Worm (Caenorhabditis elegans) whole organism, late embryonic: ENCODE measurements around the gene rpb-9.

ENCODE experiments used
- C38D4.7 ChIP-seq: fragments of 200-800 bp; sonication (Bioruptor generic); optimal IDR thresholded peaks from 2 replicates; lab custom pipeline; 2018; ENCODE audit warnings: mild to moderate bottlenecking, missing genetic modification characterization, moderate library complexity, missing compliant biosample characterization
- K02D7.2 ChIP-seq: sonication (generic microtip); optimal IDR thresholded peaks from 2 replicates; lab custom pipeline; 2017; ENCODE audit warnings: mild to moderate bottlenecking, missing genetic modification characterization, missing compliant biosample characterization
- K09A11.1 ChIP-seq: sonication (generic microtip); optimal IDR thresholded peaks from 2 replicates; lab custom pipeline; 2017; ENCODE audit warnings: antibody characterized with exemption, mild to moderate bottlenecking, missing genetic modification characterization, missing compliant biosample characterization; ENCODE audit not compliant: insufficient read depth
- T23F11.4 ChIP-seq: fragments of 200-800 bp; sonication (Bioruptor generic); optimal IDR thresholded peaks from 2 replicates; lab custom pipeline; 2018; ENCODE audit warnings: mild to moderate bottlenecking, missing genetic modification characterization, missing compliant biosample characterization
- Y22D7AL.16 ChIP-seq: sonication (generic microtip); optimal IDR thresholded peaks from 2 replicates; lab custom pipeline; 2016; ENCODE audit warnings: missing genetic modification characterization, missing compliant biosample characterization
- ceh-14 ChIP-seq: sonication (generic microtip); optimal IDR thresholded peaks from 2 replicates; lab custom pipeline; 2016; ENCODE audit warnings: missing genotype, missing genetic modification characterization, missing compliant biosample characterization
- ceh-18 ChIP-seq: sonication (generic microtip); optimal IDR thresholded peaks from 2 replicates; lab custom pipeline; 2016; ENCODE audit warnings: missing genetic modification characterization, missing compliant biosample characterization
- ceh-2 ChIP-seq: sonication (generic microtip); optimal IDR thresholded peaks from 2 replicates; lab custom pipeline; 2016; ENCODE audit warnings: missing genotype, missing genetic modification characterization, missing compliant biosample characterization
- ceh-30 ChIP-seq: fragments of 150-350 bp; optimal IDR thresholded peaks from 2 replicates; lab custom pipeline; 2014; ENCODE audit warnings: missing biosample characterization, missing genetic modification characterization
- ceh-31 ChIP-seq: sonication (generic microtip); optimal IDR thresholded peaks from 2 replicates; lab custom pipeline; 2016; ENCODE audit warnings: missing genetic modification characterization, missing compliant biosample characterization
- ceh-34 ChIP-seq: sonication (generic microtip); optimal IDR thresholded peaks from 2 replicates; lab custom pipeline; 2016; ENCODE audit warnings: mild to moderate bottlenecking, missing genetic modification characterization, missing compliant biosample characterization
- ceh-45 ChIP-seq: fragments of 200-800 bp; sonication (Bioruptor generic); IDR thresholded peaks from 2 replicates; pipeline ENCODE4 v1.3.6; 2022; ENCODE audit warnings: missing genetic modification reagents, missing genetic modification characterization, missing compliant biosample characterization
- ceh-6 ChIP-seq: fragments of 200-800 bp; sonication (Bioruptor generic); optimal IDR thresholded peaks from 2 replicates; lab custom pipeline; 2018; ENCODE audit warnings: mild to moderate bottlenecking, missing genetic modification characterization, missing compliant biosample characterization
- ceh-9 ChIP-seq: sonication (generic microtip); optimal IDR thresholded peaks from 2 replicates; lab custom pipeline; 2016; ENCODE audit warnings: mild to moderate bottlenecking, missing genetic modification characterization, inconsistent platforms, missing compliant biosample characterization
- che-1 ChIP-seq: sonication (generic microtip); optimal IDR thresholded peaks from 2 replicates; lab custom pipeline; 2016; ENCODE audit warnings: mild to moderate bottlenecking, missing genetic modification characterization, missing compliant biosample characterization
- dmd-4 ChIP-seq: sonication (generic microtip); optimal IDR thresholded peaks from 2 replicates; lab custom pipeline; 2016; ENCODE audit warnings: borderline replicate concordance, missing genetic modification characterization, missing compliant biosample characterization
- dve-1 ChIP-seq: sonication (generic microtip); optimal IDR thresholded peaks from 2 replicates; lab custom pipeline; 2017; ENCODE audit warnings: antibody characterized with exemption, mild to moderate bottlenecking, missing genetic modification characterization, missing compliant biosample characterization
- elt-2 ChIP-seq: sonication (generic microtip); optimal IDR thresholded peaks from 2 replicates; lab custom pipeline; 2016; ENCODE audit warnings: missing genetic modification reagents, missing genetic modification characterization, missing compliant biosample characterization
- ets-4 ChIP-seq: sonication (generic microtip); optimal IDR thresholded peaks from 2 replicates; lab custom pipeline; 2016; ENCODE audit warnings: missing genetic modification characterization, missing compliant biosample characterization
- eyg-1 ChIP-seq: sonication (generic microtip); optimal IDR thresholded peaks from 2 replicates; lab custom pipeline; 2016; ENCODE audit warnings: missing genotype, missing genetic modification characterization, missing compliant biosample characterization
- hlh-30 ChIP-seq: sonication (generic microtip); optimal IDR thresholded peaks from 2 replicates; lab custom pipeline; 2017; ENCODE audit warnings: antibody characterized with exemption, missing genetic modification characterization, missing compliant biosample characterization; ENCODE audit not compliant: insufficient read depth
- hlh-6 ChIP-seq: sonication (generic microtip); optimal IDR thresholded peaks from 2 replicates; lab custom pipeline; 2016; ENCODE audit warnings: missing genotype, missing genetic modification characterization, missing compliant biosample characterization
- hlh-8 ChIP-seq: sonication (generic microtip); optimal IDR thresholded peaks from 2 replicates; lab custom pipeline; 2016; ENCODE audit warnings: missing genotype, missing genetic modification characterization, missing compliant biosample characterization
- lim-6 ChIP-seq: sonication (generic microtip); optimal IDR thresholded peaks from 2 replicates; lab custom pipeline; 2016; ENCODE audit warnings: missing genetic modification characterization, missing compliant biosample characterization
- lin-11 ChIP-seq: fragments of 200-800 bp; sonication (Bioruptor generic); optimal IDR thresholded peaks from 2 replicates; lab custom pipeline; 2018; ENCODE audit warnings: mild to moderate bottlenecking, missing genetic modification characterization, missing compliant biosample characterization
- mec-3 ChIP-seq: sonication (generic microtip); optimal IDR thresholded peaks from 2 replicates; lab custom pipeline; 2016; ENCODE audit warnings: borderline replicate concordance, missing genetic modification characterization, missing compliant biosample characterization
- nfya-1 ChIP-seq: sonication (generic microtip); optimal IDR thresholded peaks from 2 replicates; lab custom pipeline; 2017; ENCODE audit warnings: missing genetic modification characterization, mild to moderate bottlenecking, missing compliant biosample characterization, antibody characterized with exemption, moderate library complexity
- odd-2 ChIP-seq: sonication (generic microtip); optimal IDR thresholded peaks from 2 replicates; lab custom pipeline; 2017; ENCODE audit warnings: antibody characterized with exemption, mild to moderate bottlenecking, missing genetic modification characterization, missing compliant biosample characterization
- pha-4 ChIP-seq: fragments of 150-350 bp; optimal IDR thresholded peaks from 2 replicates; lab custom pipeline; 2018; ENCODE audit warnings: missing biosample characterization, missing genetic modification reagents, missing genetic modification characterization
- pqm-1 ChIP-seq: sonication (generic microtip); optimal IDR thresholded peaks from 2 replicates; lab custom pipeline; 2016; ENCODE audit warnings: missing genetic modification characterization, missing compliant biosample characterization
- pros-1 ChIP-seq: fragments of 150-350 bp; optimal IDR thresholded peaks from 2 replicates; lab custom pipeline; 2014; ENCODE audit warnings: missing biosample characterization, missing genetic modification reagents, missing genetic modification characterization
- ref-2 ChIP-seq: sonication (generic microtip); optimal IDR thresholded peaks from 2 replicates; lab custom pipeline; 2016; ENCODE audit warnings: missing genetic modification characterization, missing compliant biosample characterization
- sdc-2 ChIP-seq: sonication (generic microtip); optimal IDR thresholded peaks from 2 replicates; lab custom pipeline; 2016; ENCODE audit warnings: missing genotype, missing genetic modification characterization, missing compliant biosample characterization
- sox-2 ChIP-seq: fragments of 200-800 bp; sonication (Bioruptor generic); IDR thresholded peaks from 2 replicates; pipeline ENCODE4 v1.3.6; 2022; ENCODE audit warnings: missing genetic modification reagents, missing genetic modification characterization, missing compliant biosample characterization
- sox-4 ChIP-seq: sonication (generic microtip); optimal IDR thresholded peaks from 2 replicates; lab custom pipeline; 2017; ENCODE audit warnings: mild to moderate bottlenecking, missing genetic modification characterization, inconsistent platforms, missing compliant biosample characterization
- syd-9 ChIP-seq: sonication (generic microtip); optimal IDR thresholded peaks from 2 replicates; lab custom pipeline; 2016; ENCODE audit warnings: mild to moderate bottlenecking, missing genetic modification characterization, moderate library complexity, missing compliant biosample characterization
- tbx-7 ChIP-seq: sonication (generic microtip); optimal IDR thresholded peaks from 2 replicates; lab custom pipeline; 2016; ENCODE audit warnings: missing genotype, missing genetic modification characterization, missing compliant biosample characterization
- ttx-3 ChIP-seq: sonication (generic microtip); optimal IDR thresholded peaks from 2 replicates; lab custom pipeline; 2016; ENCODE audit warnings: missing genetic modification reagents, missing genetic modification characterization, missing compliant biosample characterization
- unc-3 ChIP-seq, 2 experiments: fragments of 200-800 bp in 1 of 2; sonication (Bioruptor generic) in 1 of 2; sonication (generic microtip) in 1 of 2; conservative IDR thresholded peaks in 1 of 2; optimal IDR thresholded peaks in 1 of 2; 2 replicates each; pipeline versions ENCODE4 v1.3.6 to Lab custom; 2016 to 2022; ENCODE audit warnings: missing compliant biosample characterization in 2 of 2, missing genetic modification characterization in 2 of 2, missing genetic modification reagents in 1 of 2
- unc-42 ChIP-seq: sonication (generic microtip); optimal IDR thresholded peaks from 2 replicates; lab custom pipeline; 2016; ENCODE audit warnings: missing genotype, missing genetic modification characterization, missing compliant biosample characterization
- unc-86 ChIP-seq: sonication (generic microtip); optimal IDR thresholded peaks from 2 replicates; lab custom pipeline; 2016; ENCODE audit warnings: missing genetic modification characterization, missing compliant biosample characterization
- zip-5 ChIP-seq: sonication (generic microtip); optimal IDR thresholded peaks from 2 replicates; lab custom pipeline; 2016; ENCODE audit warnings: missing genetic modification characterization, missing compliant biosample characterization
- ztf-16 ChIP-seq: sonication (generic microtip); optimal IDR thresholded peaks from 2 replicates; lab custom pipeline; 2017; ENCODE audit warnings: missing genetic modification characterization, missing compliant biosample characterization

rpb-9 gene

DNA sequence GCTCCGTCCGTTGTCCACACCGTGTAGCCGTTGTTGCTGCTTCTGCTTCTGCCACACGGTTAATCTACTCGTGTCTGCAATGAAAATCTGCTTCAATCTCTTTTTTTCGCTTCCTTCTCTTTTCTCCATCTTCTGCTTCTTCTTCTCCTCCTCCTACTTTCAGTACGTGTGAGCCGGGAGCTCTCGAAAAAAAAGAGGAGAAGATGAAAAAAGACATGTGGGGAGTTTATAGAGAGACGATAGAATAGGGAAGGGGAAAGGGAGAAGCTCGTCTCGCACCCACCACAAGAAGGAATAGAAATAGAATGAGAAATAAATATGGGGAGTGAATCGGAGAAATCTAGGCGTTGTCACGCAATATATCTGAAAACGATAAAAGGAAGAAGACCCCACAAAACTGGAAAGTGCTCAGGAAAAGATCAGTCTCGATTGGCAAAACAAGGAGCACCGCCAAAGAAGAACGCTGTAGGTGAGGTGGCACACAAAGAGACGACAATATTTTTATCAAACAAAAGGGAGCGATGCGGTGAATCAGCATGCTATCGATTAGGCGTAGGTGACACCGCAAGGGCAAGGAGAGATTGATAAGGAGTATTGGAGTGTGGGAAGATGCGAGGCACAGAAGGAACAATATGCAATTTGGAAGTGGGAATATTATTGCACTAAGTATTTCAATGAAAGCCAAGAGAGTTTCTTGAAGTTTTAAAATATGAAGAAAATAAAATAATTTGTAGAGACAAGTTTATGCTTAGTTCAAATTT lies 34.3 kb downstream of the rpb-9 start, which contains the start of gene let-413:
Gene let-413, minus strand, starts transcription at position 76 of the 761 bp plus-strand sequence.
- peak; percentile 56 for TF ChIP-seq elt-2
- peak; percentile 1 for TF ChIP-seq pqm-1 (tag; lab: Kevin White, UChicago)
- no peak for TF ChIP-seq che-1 (tag; lab: Kevin White, UChicago)
- TF ChIP-seq ttx-3 (tag; lab: Kevin White, UChicago) = no peak
- TF ChIP-seq lin-11 (tag; lab: Kevin White, UChicago) = no peak
- no peak for TF ChIP-seq ceh-30
- TF ChIP-seq ceh-6 = no peak
- TF ChIP-seq ceh-18 (tag; lab: Kevin White, UChicago) = no peak
- TF ChIP-seq unc-86 (tag; lab: Kevin White, UChicago) = no peak
- no peak for TF ChIP-seq hlh-6 (tag; lab: Kevin White, UChicago)
- TF ChIP-seq unc-42 (tag; lab: Kevin White, UChicago) = peak; percentile 20
- TF ChIP-seq dmd-4 (tag; lab: Kevin White, UChicago) = peak; percentile 26
- no peak for TF ChIP-seq eyg-1 (tag; lab: Kevin White, UChicago)
- TF ChIP-seq hlh-8 = no peak
- no peak for TF ChIP-seq K09A11.1

DNA sequence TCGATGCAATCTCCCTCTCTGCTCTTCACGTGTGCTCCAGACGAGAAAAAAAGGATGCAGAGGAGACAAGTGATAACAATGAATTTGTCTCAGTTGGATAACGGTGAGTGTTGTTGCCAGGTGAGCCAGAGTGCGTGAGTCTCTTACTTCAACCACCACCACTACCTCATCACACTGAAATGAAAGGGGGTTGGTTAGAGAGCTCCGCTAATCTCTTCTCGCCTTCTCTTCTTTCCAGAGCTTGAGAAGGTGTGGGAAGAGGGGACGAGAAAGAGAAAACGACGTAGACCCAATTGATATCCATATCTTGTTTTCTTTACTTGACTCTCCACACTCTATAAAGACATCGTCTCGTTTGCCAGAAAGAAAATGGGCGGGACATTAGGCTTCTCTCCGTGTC lies 40.8 kb downstream of the rpb-9 start:
- TF ChIP-seq C38D4.7 (GFP tag; lab: Kevin White, UChicago) = no peak
- TF ChIP-seq T23F11.4 = no peak
- no peak for TF ChIP-seq odd-2 (tag; lab: Kevin White, UChicago)
- TF ChIP-seq pha-4 (tag; lab: Kevin White, UChicago) = no peak
- TF ChIP-seq pros-1 (tag; lab: Kevin White, UChicago) = no peak
- TF ChIP-seq sdc-2 (tag; lab: Kevin White, UChicago) = no peak
- TF ChIP-seq syd-9 (tag; lab: Kevin White, UChicago) = no peak
- no peak for TF ChIP-seq hlh-6 (tag; lab: Kevin White, UChicago)
- TF ChIP-seq ceh-14 (tag; lab: Kevin White, UChicago) = no peak
- TF ChIP-seq hlh-30 = no peak
- TF ChIP-seq lim-6 = no peak
- TF ChIP-seq elt-2 = no peak
- no peak for TF ChIP-seq K09A11.1

DNA sequence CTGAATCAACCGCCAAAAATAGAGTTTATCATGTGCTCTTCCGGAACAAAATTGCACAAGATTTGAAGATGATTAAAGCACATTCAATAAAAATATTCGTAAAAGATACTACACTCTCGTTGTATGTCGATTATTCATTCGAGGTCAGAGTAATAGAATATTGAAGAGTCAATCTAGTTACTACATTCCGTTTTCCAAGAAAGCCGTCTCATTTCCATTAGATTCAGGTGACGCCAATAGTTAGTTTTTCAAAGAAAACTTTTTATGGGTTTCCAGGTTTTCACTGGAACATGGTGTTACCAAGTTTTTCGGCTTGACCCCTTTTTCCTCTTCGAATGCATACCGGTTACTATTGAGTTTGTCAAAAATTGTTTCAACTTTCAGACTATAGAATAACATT lies 41.6 kb downstream of the rpb-9 start:
- TF ChIP-seq dve-1 (tag; lab: Kevin White, UChicago) (no peak), ztf-16 (tag; lab: Kevin White, UChicago) (no peak), sox-2 (GFP tag; lab: Robert Waterston, UW) (no peak), mec-3 (tag; lab: Kevin White, UChicago) (no peak), lim-6 (no peak), ceh-9 (tag; lab: Kevin White, UChicago) (no peak), ceh-45 (GFP tag; lab: Robert Waterston, UW) (no peak), ceh-2 (tag; lab: Kevin White, UChicago) (no peak), elt-2 (no peak)

DNA sequence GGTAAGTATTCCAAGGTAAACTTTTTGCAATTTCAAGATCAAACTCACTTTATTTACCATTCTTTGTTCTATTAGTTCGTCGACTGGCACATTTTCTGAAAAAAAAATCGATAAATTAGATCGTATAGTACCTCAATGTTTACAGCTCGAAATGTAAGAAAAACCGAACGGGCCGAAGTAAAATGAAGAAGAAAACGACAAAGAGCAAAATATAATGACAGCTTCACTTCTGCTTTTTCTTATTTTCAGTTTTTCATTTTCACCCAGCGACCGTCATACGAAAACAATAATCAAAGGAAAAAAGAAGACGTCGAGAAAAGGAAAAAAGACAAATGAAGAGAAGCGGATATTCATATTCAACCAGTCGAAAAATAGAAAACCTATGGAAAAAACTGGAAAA lies 43.0 kb downstream of the rpb-9 start, which contains the start of gene che-7:
Gene che-7, minus strand, starts transcription at position 101 of the 400 bp plus-strand sequence.
- TF ChIP-seq ceh-9 (tag; lab: Kevin White, UChicago) (no peak), nfya-1 (no peak), K02D7.2 (tag; lab: Kevin White, UChicago) (no peak), che-1 (tag; lab: Kevin White, UChicago) (no peak), sox-4 (no peak), unc-86 (tag; lab: Kevin White, UChicago) (no peak), unc-3 (GFP tag; conservative IDR thresholded peaks at IDR 0.05; lab: Robert Waterston, UW) (no peak), unc-3 (tag; optimal IDR thresholded peaks at IDR 0.05; lab: Kevin White, UChicago) (no peak), sdc-2 (tag; lab: Kevin White, UChicago) (no peak), Y22D7AL.16 (tag; lab: Kevin White, UChicago) (no peak), syd-9 (tag; lab: Kevin White, UChicago) (no peak), K09A11.1 (no peak), zip-5 (tag; lab: Kevin White, UChicago) (no peak), ets-4 (no peak), ceh-18 (tag; lab: Kevin White, UChicago) (no peak), tbx-7 (no peak), ceh-34 (tag; lab: Kevin White, UChicago) (no peak), eyg-1 (tag; lab: Kevin White, UChicago) (no peak), ceh-31 (no peak), ceh-6 (no peak), ref-2 (tag; lab: Kevin White, UChicago) (no peak)
- TF ChIP-seq, all 69 proteins: peak for 0
